Worm (Caenorhabditis elegans) whole organism, young adult: Measurements from ENCODE around the gene cpna-5.

Experiments used
- B0035.1 ChIP-seq: sonication (generic microtip); optimal IDR thresholded peaks from 2 replicates; lab custom pipeline; 2016; ENCODE audit warnings: missing genetic modification characterization, mild to moderate bottlenecking, missing compliant biosample characterization, missing genotype, missing genetic modification reagents
- B0336.3 ChIP-seq: fragments of 200-800 bp; sonication (Bioruptor generic); IDR thresholded peaks from 2 replicates; pipeline ENCODE4 v1.3.6; 2022; ENCODE audit warnings: missing genetic modification characterization, missing compliant biosample characterization
- C17E4.6 ChIP-seq: fragments of 200-800 bp; sonication (Bioruptor generic); IDR thresholded peaks from 2 replicates; pipeline ENCODE4 v1.3.6; 2022; ENCODE audit warnings: missing genetic modification reagents, missing genetic modification characterization, missing compliant biosample characterization
- F22D6.2 ChIP-seq: sonication (generic microtip); optimal IDR thresholded peaks from 2 replicates; lab custom pipeline; 2016; ENCODE audit warnings: mild to moderate bottlenecking, missing genetic modification characterization, missing compliant biosample characterization
- F23B12.7 ChIP-seq: sonication (generic microtip); optimal IDR thresholded peaks from 2 replicates; lab custom pipeline; 2017; ENCODE audit warnings: missing genetic modification characterization, mild to moderate bottlenecking, missing compliant biosample characterization, antibody characterized with exemption, moderate library complexity; ENCODE audit not compliant: insufficient read depth
- F37B4.10 ChIP-seq: fragments of 200-800 bp; sonication (Bioruptor generic); IDR thresholded peaks from 2 replicates; pipeline ENCODE4 v1.3.6; 2022; ENCODE audit warnings: missing genetic modification characterization, missing compliant biosample characterization
- F39B2.1 ChIP-seq: fragments of 200-800 bp; sonication (Bioruptor generic); IDR thresholded peaks from 2 replicates; pipeline ENCODE4 v1.3.6; 2022; ENCODE audit warnings: missing genetic modification reagents, missing genetic modification characterization, missing compliant biosample characterization
- F55B11.4 ChIP-seq: sonication (generic microtip); optimal IDR thresholded peaks from 2 replicates; lab custom pipeline; 2016; ENCODE audit warnings: missing compliant biosample characterization, missing genetic modification characterization, borderline replicate concordance; ENCODE audit not compliant: insufficient read depth
- F57A8.1 ChIP-seq: fragments of 200-800 bp; sonication (Bioruptor generic); optimal IDR thresholded peaks from 2 replicates; lab custom pipeline; 2018; ENCODE audit warnings: mild to moderate bottlenecking, missing genetic modification characterization, moderate library complexity, missing compliant biosample characterization
- K11D2.4 ChIP-seq: fragments of 200-800 bp; sonication (Bioruptor generic); IDR thresholded peaks from 2 replicates; pipeline ENCODE4 v1.3.6; 2022; ENCODE audit warnings: missing genetic modification reagents, missing genetic modification characterization, missing compliant biosample characterization
- T07F8.4 ChIP-seq: sonication (generic microtip); optimal IDR thresholded peaks from 2 replicates; lab custom pipeline; 2016; ENCODE audit warnings: mild to moderate bottlenecking, missing genetic modification characterization, moderate library complexity, missing compliant biosample characterization
- T26A5.8 ChIP-seq: sonication (generic microtip); optimal IDR thresholded peaks from 2 replicates; lab custom pipeline; 2016; ENCODE audit warnings: missing genetic modification characterization, missing compliant biosample characterization
- Y53F4B.3 ChIP-seq: fragments of 200-800 bp; sonication (Bioruptor generic); IDR thresholded peaks from 2 replicates; pipeline ENCODE4 v1.3.6; 2022; ENCODE audit warnings: missing genetic modification reagents, missing genetic modification characterization, missing compliant biosample characterization
- Y56A3A.18 ChIP-seq: fragments of 200-800 bp; sonication (Bioruptor generic); IDR thresholded peaks from 2 replicates; pipeline ENCODE4 v1.3.6; 2022; ENCODE audit warnings: missing genetic modification reagents, missing genetic modification characterization, missing compliant biosample characterization
- Y67H2A.10 ChIP-seq: fragments of 200-800 bp; sonication (Bioruptor generic); conservative IDR thresholded peaks from 2 replicates; pipeline ENCODE4 v1.3.6; 2022; ENCODE audit warnings: missing genetic modification reagents, missing genetic modification characterization, missing compliant biosample characterization
- ZK185.1 ChIP-seq: sonication (generic microtip); optimal IDR thresholded peaks from 2 replicates; lab custom pipeline; 2016; ENCODE audit warnings: mild to moderate bottlenecking, missing genetic modification characterization, missing compliant biosample characterization; ENCODE audit not compliant: poor library complexity, severe bottlenecking
- akir-1 ChIP-seq: fragments of 200-800 bp; sonication (Bioruptor generic); optimal IDR thresholded peaks from 2 replicates; lab custom pipeline; 2018; ENCODE audit warnings: mild to moderate bottlenecking, missing genetic modification characterization, moderate library complexity, missing compliant biosample characterization
- aptf-3 ChIP-seq: fragments of 200-800 bp; sonication (Bioruptor generic); IDR thresholded peaks from 2 replicates; pipeline ENCODE4 v1.3.6; 2022; ENCODE audit warnings: missing genetic modification characterization, missing compliant biosample characterization
- attf-6 ChIP-seq: fragments of 200-800 bp; sonication (Bioruptor generic); IDR thresholded peaks from 2 replicates; pipeline ENCODE4 v1.3.6; 2022; ENCODE audit warnings: missing genetic modification reagents, missing genetic modification characterization, missing compliant biosample characterization
- bed-1 ChIP-seq: fragments of 200-800 bp; sonication (Bioruptor generic); IDR thresholded peaks from 2 replicates; pipeline ENCODE4 v1.3.6; 2022; ENCODE audit warnings: missing genetic modification reagents, missing genetic modification characterization, missing compliant biosample characterization
- bed-2 ChIP-seq: fragments of 200-800 bp; sonication (Bioruptor generic); IDR thresholded peaks from 2 replicates; pipeline ENCODE4 v1.3.6; 2022; ENCODE audit warnings: missing genetic modification reagents, missing genetic modification characterization, missing compliant biosample characterization
- ccch-3 ChIP-seq: fragments of 200-800 bp; sonication (Bioruptor generic); optimal IDR thresholded peaks from 2 replicates; lab custom pipeline; 2018; ENCODE audit warnings: mild to moderate bottlenecking, missing genetic modification characterization, missing compliant biosample characterization
- ceh-58 ChIP-seq: fragments of 200-800 bp; sonication (Bioruptor generic); IDR thresholded peaks from 2 replicates; pipeline ENCODE4 v1.3.6; 2022; ENCODE audit warnings: missing genetic modification characterization, missing compliant biosample characterization
- ceh-79 ChIP-seq: sonication (generic microtip); optimal IDR thresholded peaks from 2 replicates; lab custom pipeline; 2017; ENCODE audit warnings: mild to moderate bottlenecking, missing genetic modification characterization, missing compliant biosample characterization
- ceh-91 ChIP-seq: fragments of 200-800 bp; sonication (Bioruptor generic); IDR thresholded peaks from 2 replicates; pipeline ENCODE4 v1.3.6; 2022; ENCODE audit warnings: missing genetic modification reagents, missing genetic modification characterization, missing compliant biosample characterization
- dox-1 ChIP-seq: fragments of 200-800 bp; sonication (Bioruptor generic); IDR thresholded peaks from 2 replicates; pipeline ENCODE4 v1.3.6; 2022; ENCODE audit warnings: missing genetic modification reagents, missing genetic modification characterization, missing compliant biosample characterization
- hmg-1.2 ChIP-seq: fragments of 200-800 bp; sonication (Bioruptor generic); IDR thresholded peaks from 2 replicates; pipeline ENCODE4 v1.3.6; 2022; ENCODE audit warnings: missing genetic modification reagents, missing genetic modification characterization, missing compliant biosample characterization
- lag-1 ChIP-seq: fragments of 200-800 bp; sonication (Bioruptor generic); IDR thresholded peaks from 2 replicates; pipeline ENCODE4 v1.3.6; 2022; ENCODE audit warnings: missing genetic modification reagents, missing genetic modification characterization, missing compliant biosample characterization
- lsy-27 ChIP-seq: sonication (generic microtip); optimal IDR thresholded peaks from 2 replicates; lab custom pipeline; 2017; ENCODE audit warnings: missing genetic modification characterization, mild to moderate bottlenecking, missing compliant biosample characterization, antibody characterized with exemption, missing genotype, borderline replicate concordance; ENCODE audit not compliant: insufficient read depth
- madf-10 ChIP-seq: sonication (generic microtip); optimal IDR thresholded peaks from 2 replicates; lab custom pipeline; 2016; ENCODE audit warnings: mild to moderate bottlenecking, missing genetic modification characterization, missing compliant biosample characterization
- madf-8 ChIP-seq: fragments of 200-800 bp; sonication (Bioruptor generic); conservative IDR thresholded peaks from 2 replicates; pipeline ENCODE4 v1.3.6; 2022; ENCODE audit warnings: missing genetic modification reagents, missing genetic modification characterization, missing compliant biosample characterization
- mxl-1 ChIP-seq: sonication (generic microtip); optimal IDR thresholded peaks from 2 replicates; lab custom pipeline; 2016; ENCODE audit warnings: missing genetic modification characterization, missing compliant biosample characterization
- nhr-179 ChIP-seq: sonication (generic microtip); optimal IDR thresholded peaks from 2 replicates; lab custom pipeline; 2016; ENCODE audit warnings: mild to moderate bottlenecking, missing genetic modification characterization, missing compliant biosample characterization
- nhr-27 ChIP-seq: fragments of 200-800 bp; sonication (Bioruptor generic); optimal IDR thresholded peaks from 2 replicates; lab custom pipeline; 2018; ENCODE audit warnings: mild to moderate bottlenecking, missing genetic modification characterization, moderate library complexity, missing compliant biosample characterization
- nhr-90 ChIP-seq: sonication (generic microtip); optimal IDR thresholded peaks from 2 replicates; lab custom pipeline; 2016; ENCODE audit warnings: missing genotype, mild to moderate bottlenecking, missing genetic modification characterization, missing compliant biosample characterization
- sdz-38 ChIP-seq: sonication (generic microtip); optimal IDR thresholded peaks from 2 replicates; lab custom pipeline; 2016; ENCODE audit warnings: missing genotype, missing genetic modification characterization, missing compliant biosample characterization
- snpc-1.3 ChIP-seq: sonication (generic microtip); optimal IDR thresholded peaks from 2 replicates; lab custom pipeline; 2017; ENCODE audit warnings: missing genetic modification characterization, mild to moderate bottlenecking, missing compliant biosample characterization, antibody characterized with exemption, moderate library complexity, missing genotype, missing genetic modification reagents; ENCODE audit not compliant: insufficient read depth
- snpc-3.4 ChIP-seq: sonication (generic microtip); optimal IDR thresholded peaks from 2 replicates; lab custom pipeline; 2017; ENCODE audit warnings: missing genetic modification characterization, mild to moderate bottlenecking, missing compliant biosample characterization, antibody characterized with exemption, moderate library complexity, missing genotype, missing genetic modification reagents
- snpc-4 ChIP-seq, 5 experiments: fragments of 150-350 bp in 1 of 5; sonication (generic microtip) in 4 of 5; optimal IDR thresholded peaks; 2 replicates each; lab custom pipeline; 2014 to 2018; ENCODE audit warnings: missing genetic modification characterization in 5 of 5, missing biosample characterization in 3 of 5, antibody characterized with exemption in 2 of 5, mild to moderate bottlenecking in 2 of 5, missing compliant biosample characterization in 2 of 5, missing genotype in 2 of 5, moderate library complexity in 2 of 5, missing genetic modification reagents in 1 of 5
- somi-1 ChIP-seq: fragments of 200-800 bp; sonication (Bioruptor generic); optimal IDR thresholded peaks from 2 replicates; lab custom pipeline; 2018; ENCODE audit warnings: mild to moderate bottlenecking, missing genetic modification characterization, missing compliant biosample characterization
- sptf-2 ChIP-seq: fragments of 200-800 bp; sonication (Bioruptor generic); optimal IDR thresholded peaks from 2 replicates; lab custom pipeline; 2018; ENCODE audit warnings: mild to moderate bottlenecking, missing genetic modification characterization, missing compliant biosample characterization
- tbp1 ChIP-seq: fragments of 200-800 bp; sonication (Bioruptor generic); optimal IDR thresholded peaks from 2 replicates; lab custom pipeline; 2018; ENCODE audit warnings: mild to moderate bottlenecking, missing genetic modification characterization, missing compliant biosample characterization
- unc-62 ChIP-seq: fragments of 150-350 bp; optimal IDR thresholded peaks from 2 replicates; lab custom pipeline; 2014; ENCODE audit warnings: missing biosample characterization, missing genetic modification reagents, missing genetic modification characterization
- ztf-18 ChIP-seq: sonication (generic microtip); optimal IDR thresholded peaks from 2 replicates; lab custom pipeline; 2016; ENCODE audit warnings: missing genotype, mild to moderate bottlenecking, missing genetic modification characterization, missing compliant biosample characterization
- ztf-22 ChIP-seq: fragments of 200-800 bp; sonication (Bioruptor generic); optimal IDR thresholded peaks from 2 replicates; lab custom pipeline; 2018; ENCODE audit warnings: mild to moderate bottlenecking, missing genetic modification characterization, moderate library complexity, missing compliant biosample characterization
- ztf-25 ChIP-seq: fragments of 200-800 bp; sonication (Bioruptor generic); IDR thresholded peaks from 2 replicates; pipeline ENCODE4 v1.3.6; 2022; ENCODE audit warnings: missing genetic modification reagents, missing genetic modification characterization, missing compliant biosample characterization
- ztf-26 ChIP-seq: sonication (generic microtip); optimal IDR thresholded peaks from 2 replicates; lab custom pipeline; 2017; ENCODE audit warnings: missing genetic modification characterization, missing compliant biosample characterization
- ztf-28 ChIP-seq: fragments of 200-800 bp; sonication (Bioruptor generic); IDR thresholded peaks from 2 replicates; pipeline ENCODE4 v1.3.6; 2022; ENCODE audit warnings: missing genetic modification reagents, missing genetic modification characterization, missing compliant biosample characterization

The cpna-5 gene

DNA sequence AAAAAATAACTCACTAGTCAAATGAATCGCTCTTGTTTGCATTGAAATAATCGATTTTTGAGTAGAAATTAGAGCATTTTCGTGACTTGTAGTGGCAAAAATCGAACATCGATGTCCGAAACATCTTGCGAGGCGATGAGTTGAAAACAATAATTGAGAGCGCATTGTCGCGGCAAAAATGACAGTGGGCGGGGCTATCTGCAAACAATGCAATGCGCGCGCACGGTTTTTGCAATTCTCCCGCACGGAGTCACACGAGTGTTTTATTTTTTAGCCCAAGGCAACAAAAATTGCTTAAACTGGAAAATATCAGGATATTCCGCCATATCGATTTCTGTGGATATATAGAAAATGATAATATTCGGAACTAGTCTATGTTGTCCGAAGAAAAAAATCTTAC lies 9.9 kb downstream of the cpna-5 start, which contains the start of gene B0495.9 (continued):
- TF ChIP-seq B0035.1 (no peak), lsy-27 (no peak), madf-8 (no peak), nhr-90 (no peak), T07F8.4 (no peak), lag-1 (GFP tag; lab: Robert Waterston, UW) (no peak), nhr-179 (tag; lab: Kevin White, UChicago) (no peak), ccch-3 (GFP tag; lab: Kevin White, UChicago) (no peak), ztf-25 (0 out of 2 replicates have a peak, but pooled peaks have one; percentile 45), F39B2.1 (no peak), bed-1 (GFP tag; lab: Robert Waterston, UW) (no peak), mxl-1 (tag; lab: Kevin White, UChicago) (no peak), K11D2.4 (no peak), sptf-2 (GFP tag; lab: Kevin White, UChicago) (no peak), bed-2 (GFP tag; lab: Robert Waterston, UW) (no peak), ztf-18 (tag; lab: Kevin White, UChicago) (peak; percentile 49), F57A8.1 (no peak), ztf-26 (tag; lab: Kevin White, UChicago) (no peak), attf-6 (GFP tag; lab: Robert Waterston, UW) (no peak), unc-62 (GFP tag; lab: Kevin White, UChicago) (no peak), snpc-3.4 (tag; lab: Kevin White, UChicago) (no peak), ZK185.1 (tag; lab: Kevin White, UChicago) (peak; percentile 66), ceh-91 (GFP tag; lab: Robert Waterston, UW) (no peak), somi-1 (GFP tag; lab: Kevin White, UChicago) (no peak), snpc-4 (GFP tag; optimal IDR thresholded peaks at IDR 0.05; lab: Kevin White, UChicago) (peak; percentile 5), snpc-4 (tag; optimal IDR thresholded peaks at IDR 0.05; lab: Kevin White, UChicago) (no peak), dox-1 (GFP tag; lab: Robert Waterston, UW) (peak; percentile 81), B0336.3 (GFP tag; lab: Robert Waterston, UW) (no peak; the same call in 1 of the 2 replicates), F37B4.10 (GFP tag; lab: Robert Waterston, UW) (no peak), F55B11.4 (tag; lab: Kevin White, UChicago) (no peak), ceh-79 (tag; lab: Kevin White, UChicago) (no peak), hmg-1.2 (GFP tag; lab: Robert Waterston, UW) (peak; percentile 39; the same call in 1 of the 2 replicates), Y53F4B.3 (GFP tag; lab: Robert Waterston, UW) (no peak), madf-10 (tag; lab: Kevin White, UChicago) (no peak), ztf-22 (no peak), ztf-28 (GFP tag; lab: Robert Waterston, UW) (peak; percentile 73; the same call in 1 of the 2 replicates), akir-1 (no peak), aptf-3 (GFP tag; lab: Robert Waterston, UW) (no peak), F22D6.2 (no peak), nhr-27 (tag; lab: Kevin White, UChicago) (no peak), F23B12.7 (tag; lab: Kevin White, UChicago) (peak; percentile 26), ceh-58 (GFP tag; lab: Robert Waterston, UW) (no peak), sdz-38 (tag; lab: Kevin White, UChicago) (no peak), snpc-1.3 (tag; lab: Kevin White, UChicago) (no peak), Y67H2A.10 (no peak), tbp1 (GFP tag; lab: Kevin White, UChicago) (peak; percentile 36), Y56A3A.18 (GFP tag; lab: Robert Waterston, UW) (no peak), C17E4.6 (GFP tag; lab: Robert Waterston, UW) (no peak), T26A5.8 (tag; lab: Kevin White, UChicago) (no peak)
